Worm (Caenorhabditis elegans) whole organism, L3 larva: ENCODE results near the gene Y49F6B.8.

Source experiments
- ama-1 ChIP-seq: fragments of 150-350 bp; optimal IDR thresholded peaks from 2 replicates; lab custom pipeline; 2018
- ceh-82 ChIP-seq: fragments of 150-350 bp; optimal IDR thresholded peaks from 2 replicates; lab custom pipeline; 2014; ENCODE audit warnings: missing biosample characterization, missing genetic modification characterization
- nhr-67 ChIP-seq: fragments of 150-350 bp; optimal IDR thresholded peaks from 2 replicates; lab custom pipeline; 2014; ENCODE audit warnings: missing biosample characterization, missing genetic modification characterization
- skn-1 ChIP-seq: fragments of 150-350 bp; optimal IDR thresholded peaks from 2 replicates; lab custom pipeline; 2014; ENCODE audit warnings: missing biosample characterization, missing genetic modification characterization

DNA sequence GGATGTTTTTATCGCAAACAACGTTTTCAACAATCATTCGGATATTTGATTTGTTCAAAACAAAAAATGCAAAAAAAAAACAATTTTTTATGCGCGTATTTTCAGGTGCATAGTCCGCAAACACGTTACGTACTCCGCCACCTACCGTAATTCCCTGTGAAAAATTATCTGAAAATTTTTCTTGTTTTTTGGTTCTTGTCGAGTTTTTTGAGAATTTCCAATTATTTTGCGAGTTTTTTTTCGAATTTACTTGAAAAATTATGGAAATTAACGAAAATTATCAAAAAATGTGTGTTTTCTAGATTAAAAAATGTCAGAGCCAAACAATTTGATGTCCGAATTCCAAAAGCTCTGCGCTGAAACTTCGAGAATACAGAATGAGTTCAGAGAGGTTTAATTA is 29.1 kb downstream of the Y49F6B.8 start, which contains the start of gene C16C8.12:
- TF ChIP-seq skn-1 (no peak), ceh-82 (tag; lab: Kevin White, UChicago) (no peak), ama-1 (lab: Kevin White, UChicago) (no peak), nhr-67 (tag; lab: Kevin White, UChicago) (no peak)
